Fruit fly (Drosophila melanogaster): ENCODE results near the gene CG2116.

CG2116 gene

DNA sequence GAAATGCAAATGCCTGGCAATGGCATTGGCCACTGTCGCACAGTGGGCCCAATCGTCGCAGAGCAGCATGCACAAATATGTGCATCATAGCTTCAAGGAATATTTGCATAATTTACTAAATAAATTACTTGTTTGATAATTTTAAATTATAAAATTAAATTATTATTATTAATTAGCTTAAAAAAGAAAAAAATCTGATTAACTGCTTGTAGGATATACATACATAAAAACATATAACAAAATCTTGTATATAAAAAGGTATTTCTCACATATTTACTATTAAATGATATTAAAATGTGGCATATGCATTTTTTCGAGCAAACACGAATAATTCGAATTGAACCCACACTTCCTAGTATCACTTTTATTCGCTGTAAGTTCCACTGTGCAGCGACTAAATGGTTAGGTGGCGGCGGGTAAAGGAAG is 4.4 kb upstream of the CG2116 start (continued):
- TF ChIP-seq CG8765 (GFP tag; IDR thresholded peaks at IDR 0.05), result no peak
- TF ChIP-seq danr (GFP tag; IDR thresholded peaks at IDR 0.05), result no peak
- TF ChIP-seq gce (GFP tag; IDR thresholded peaks at IDR 0.05), result no peak
- no peak for TF ChIP-seq Lhr (GFP tag; optimal IDR thresholded peaks at IDR 0.05)
- no peak for TF ChIP-seq Bgb (GFP tag; IDR thresholded peaks at IDR 0.05; ENCODE audit: partially characterized antibody)
- TF ChIP-seq grn (GFP tag; optimal IDR thresholded peaks at IDR 0.05), result no peak
- TF ChIP-seq chm (GFP tag; IDR thresholded peaks at IDR 0.05), result peak; percentile 28; the same call in 1 of the 2 replicates
- TF ChIP-seq crc (GFP tag; optimal IDR thresholded peaks at IDR 0.05), result no peak
- peak; percentile 29 for TF ChIP-seq CG15696 (tag; optimal IDR thresholded peaks at IDR 0.05)
- peak; percentile 43; the same call in 1 of the 2 replicates for TF ChIP-seq CG32767 (GFP tag; IDR thresholded peaks at IDR 0.05)
- no peak for TF ChIP-seq CG7963 (GFP tag; IDR thresholded peaks at IDR 0.05; ENCODE audit: partially characterized antibody)
- TF ChIP-seq D19A (tag; optimal IDR thresholded peaks at IDR 0.05), result peak; percentile 60
- TF ChIP-seq CG17802 (tag; optimal IDR thresholded peaks at IDR 0.05), result no peak
- no peak for TF ChIP-seq mam (GFP tag; optimal IDR thresholded peaks at IDR 0.05)
- TF ChIP-seq MBD-R2 (GFP tag; IDR thresholded peaks at IDR 0.05), result no peak
- peak; percentile 50 for TF ChIP-seq bcd (GFP tag; optimal IDR thresholded peaks at IDR 0.05)
- no peak for TF ChIP-seq CkIIα-i1 (GFP tag; IDR thresholded peaks at IDR 0.05)
- TF ChIP-seq hbn (GFP tag; IDR thresholded peaks at IDR 0.05; ENCODE audit: partially characterized antibody), result no peak
- TF ChIP-seq CG10462 (GFP tag; optimal IDR thresholded peaks at IDR 0.05), result no peak
- 0 out of 2 replicates have a peak, but pooled peaks have one; percentile 31 for TF ChIP-seq CG5953 (GFP tag; IDR thresholded peaks at IDR 0.05)
- no peak for TF ChIP-seq Dp (GFP tag; optimal IDR thresholded peaks at IDR 0.05)
- TF ChIP-seq CG10274 (GFP tag; optimal IDR thresholded peaks at IDR 0.05), result no peak
- TF ChIP-seq CG6689 (GFP tag; IDR thresholded peaks at IDR 0.05), result peak; percentile 60
- no peak for TF ChIP-seq pum (GFP tag; optimal IDR thresholded peaks at IDR 0.05)
- TF ChIP-seq Rx (GFP tag; IDR thresholded peaks at IDR 0.05), result no peak
- no peak for TF ChIP-seq CG3163 (GFP tag; optimal IDR thresholded peaks at IDR 0.05)
- TF ChIP-seq Mrtf (GFP tag; IDR thresholded peaks at IDR 0.05), result no peak
- TF ChIP-seq CG10147 (GFP tag; optimal IDR thresholded peaks at IDR 0.05), result peak; percentile 4
- peak; percentile 83 for TF ChIP-seq Sox100B (GFP tag; optimal IDR thresholded peaks at IDR 0.05)
- no peak for TF ChIP-seq H2.0 (GFP tag; IDR thresholded peaks at IDR 0.05)
- TF ChIP-seq pita (GFP tag; optimal IDR thresholded peaks at IDR 0.05), result no peak
- no peak for TF ChIP-seq Side (GFP tag; optimal IDR thresholded peaks at IDR 0.05)
- TF ChIP-seq h (optimal IDR thresholded peaks at IDR 0.05), result no peak
- peak; percentile 28 for TF ChIP-seq CG13296 (GFP tag; optimal IDR thresholded peaks at IDR 0.05)
- peak; percentile 22 for TF ChIP-seq CG6813 (GFP tag; optimal IDR thresholded peaks at IDR 0.05)
- TF ChIP-seq Six4 (GFP tag; optimal IDR thresholded peaks at IDR 0.05), result peak; percentile 9
- no peak for TF ChIP-seq CG2120 (GFP tag; optimal IDR thresholded peaks at IDR 0.05)
- no peak for TF ChIP-seq repo (GFP tag; optimal IDR thresholded peaks at IDR 0.05)
- no peak for TF ChIP-seq NK7.1 (GFP tag; optimal IDR thresholded peaks at IDR 0.05)
- no peak for TF ChIP-seq Ravus (GFP tag; IDR thresholded peaks at IDR 0.05)
- no peak for TF ChIP-seq Rfx (GFP tag; IDR thresholded peaks at IDR 0.05)
- peak; percentile 19; the same call in 1 of the 2 replicates for TF ChIP-seq vvl (GFP tag; IDR thresholded peaks at IDR 0.05)
- no peak for TF ChIP-seq sens-2 (GFP tag; IDR thresholded peaks at IDR 0.05)
- TF ChIP-seq Doc3 (GFP tag; IDR thresholded peaks at IDR 0.05; ENCODE audit: partially characterized antibody), result no peak
- no peak for TF ChIP-seq dm (GFP tag; optimal IDR thresholded peaks at IDR 0.05)
- TF ChIP-seq CG15269 (tag; optimal IDR thresholded peaks at IDR 0.05), result peak; percentile 45
- TF ChIP-seq ase (GFP tag; IDR thresholded peaks at IDR 0.05), result no peak
- TF ChIP-seq Med (GFP tag), result peak; percentile 65
- TF ChIP-seq CG15011 (GFP tag; optimal IDR thresholded peaks at IDR 0.05), result no peak
- no peak for TF ChIP-seq CG11093 (GFP tag; IDR thresholded peaks at IDR 0.05)
- no peak for TF ChIP-seq br (optimal IDR thresholded peaks at IDR 0.05)
- peak; percentile 39; the same call in 2 of the 3 replicates for TF ChIP-seq row (GFP tag; IDR thresholded peaks at IDR 0.05)
- no peak for TF ChIP-seq Tbp (GFP tag; optimal IDR thresholded peaks at IDR 0.05)
